Fruit fly (Drosophila melanogaster) whole organism, prepupa: ENCODE measurements around the gene grk.

Experiments used
- Blimp-1 ChIP-seq: fragments of 200-800 bp; sonication (Bioruptor generic); optimal IDR thresholded peaks from 3 replicates; lab custom pipeline; 2017; ENCODE audit warnings: missing biosample characterization, missing genetic modification characterization, mild to moderate bottlenecking, moderate library complexity, missing genetic modification reagents
- CG15336 ChIP-seq: fragments of 200-800 bp; sonication (Bioruptor generic); IDR thresholded peaks from 2 replicates; pipeline ENCODE4 v1.3.6; 2022; ENCODE audit warnings: missing biosample characterization, missing genetic modification characterization
- CG6276 ChIP-seq: fragments of 200-800 bp; sonication (Bioruptor generic); optimal IDR thresholded peaks from 2 replicates; lab custom pipeline; 2017; ENCODE audit warnings: missing biosample characterization, mild to moderate bottlenecking, missing genetic modification characterization
- CG8632 ChIP-seq: fragments of 200-800 bp; sonication (Bioruptor generic); optimal IDR thresholded peaks from 3 replicates; lab custom pipeline; 2016; ENCODE audit warnings: missing biosample characterization, missing genetic modification characterization
- Hr4 ChIP-seq: fragments of 200-800 bp; sonication (Bioruptor generic); optimal IDR thresholded peaks from 3 replicates; lab custom pipeline; 2016; ENCODE audit warnings: missing biosample characterization, missing genetic modification characterization
- Sox102F ChIP-seq: fragments of 200-800 bp; sonication (Bioruptor generic); optimal IDR thresholded peaks from 2 replicates; lab custom pipeline; 2016; ENCODE audit warnings: missing biosample characterization, mild to moderate bottlenecking, missing genetic modification characterization
- Sox15 ChIP-seq: fragments of 200-800 bp; sonication (Bioruptor generic); optimal IDR thresholded peaks from 3 replicates; lab custom pipeline; 2016; ENCODE audit warnings: missing biosample characterization, missing genetic modification characterization
- acj6 ChIP-seq: fragments of 200-800 bp; sonication (Bioruptor generic); optimal IDR thresholded peaks from 3 replicates; lab custom pipeline; 2016; ENCODE audit warnings: missing biosample characterization, missing genetic modification characterization
- cyc ChIP-seq: fragments of 200-800 bp; sonication (Bioruptor generic); optimal IDR thresholded peaks from 3 replicates; lab custom pipeline; 2016; ENCODE audit warnings: missing biosample characterization, missing genetic modification characterization
- fd59A ChIP-seq: fragments of 200-800 bp; sonication (Bioruptor generic); optimal IDR thresholded peaks from 2 replicates; lab custom pipeline; 2017; ENCODE audit warnings: missing biosample characterization, mild to moderate bottlenecking, missing genetic modification characterization, missing genetic modification reagents
- net ChIP-seq: fragments of 200-800 bp; sonication (Bioruptor generic); optimal IDR thresholded peaks from 3 replicates; lab custom pipeline; 2016; ENCODE audit warnings: missing biosample characterization, missing genetic modification characterization
- topi ChIP-seq: fragments of 200-800 bp; sonication (Bioruptor generic); optimal IDR thresholded peaks from 3 replicates; lab custom pipeline; 2016; ENCODE audit warnings: missing biosample characterization, missing genetic modification characterization
- vri ChIP-seq: fragments of 200-800 bp; sonication (Bioruptor generic); optimal IDR thresholded peaks from 3 replicates; lab custom pipeline; 2016; ENCODE audit warnings: missing biosample characterization, mild to moderate bottlenecking, missing genetic modification characterization

dm6 chr2L:8437176-8437575 lies 3.8 kb upstream of the grk start, which contains the start of the genes D12 and Chrac-14:
- TF ChIP-seq net (GFP tag; lab: Kevin White, UChicago) (no peak), topi (GFP tag; lab: Kevin White, UChicago) (no peak), vri (GFP tag; lab: Kevin White, UChicago) (no peak), CG6276 (no peak), Blimp-1 (GFP tag; lab: Kevin White, UChicago) (no peak), Sox102F (GFP tag; lab: Kevin White, UChicago) (no peak), fd59A (GFP tag; lab: Kevin White, UChicago) (no peak), acj6 (GFP tag; lab: Kevin White, UChicago) (no peak), Sox15 (GFP tag; lab: Kevin White, UChicago) (no peak), CG8632 (GFP tag; lab: Kevin White, UChicago) (no peak), Hr4 (no peak), CG15336 (no peak), cyc (GFP tag; lab: Kevin White, UChicago) (no peak)
